Worm (Caenorhabditis elegans) whole organism, L2 larva: ENCODE data around the gene pqn-80.

Source experiments
- C34F6.9 ChIP-seq: fragments of 150-350 bp; optimal IDR thresholded peaks from 2 replicates; lab custom pipeline; 2014; ENCODE audit warnings: missing biosample characterization, missing genetic modification characterization
- F13H6.1 ChIP-seq: sonication (generic microtip); optimal IDR thresholded peaks from 2 replicates; lab custom pipeline; 2016; ENCODE audit warnings: missing genetic modification characterization, missing compliant biosample characterization
- R02D3.7 ChIP-seq: fragments of 150-350 bp; optimal IDR thresholded peaks from 2 replicates; lab custom pipeline; 2014; ENCODE audit warnings: missing biosample characterization, missing genetic modification characterization
- Y55F3AM.14 ChIP-seq: fragments of 200-800 bp; sonication (Bioruptor generic); optimal IDR thresholded peaks from 2 replicates; lab custom pipeline; 2018; ENCODE audit warnings: mild to moderate bottlenecking, missing genetic modification characterization, missing compliant biosample characterization
- ama-1 ChIP-seq: fragments of 150-350 bp; optimal IDR thresholded peaks from 2 replicates; lab custom pipeline; 2018; ENCODE audit warnings: inconsistent platforms
- blmp-1 ChIP-seq: sonication (generic microtip); optimal IDR thresholded peaks from 2 replicates; lab custom pipeline; 2017; ENCODE audit warnings: missing genetic modification characterization, mild to moderate bottlenecking, missing compliant biosample characterization, antibody characterized with exemption, moderate library complexity; ENCODE audit not compliant: insufficient read depth
- ceh-16 ChIP-seq: fragments of 150-350 bp; optimal IDR thresholded peaks from 2 replicates; lab custom pipeline; 2014; ENCODE audit warnings: missing biosample characterization, missing genetic modification characterization
- ceh-82 ChIP-seq: fragments of 150-350 bp; optimal IDR thresholded peaks from 2 replicates; lab custom pipeline; 2014; ENCODE audit warnings: missing biosample characterization, missing genetic modification characterization
- crh-2 ChIP-seq: sonication (generic microtip); optimal IDR thresholded peaks from 2 replicates; lab custom pipeline; 2017; ENCODE audit warnings: missing biosample characterization, missing genetic modification characterization
- dmd-4 ChIP-seq: sonication (generic microtip); optimal IDR thresholded peaks from 2 replicates; lab custom pipeline; 2017; ENCODE audit warnings: missing biosample characterization, missing genetic modification characterization
- egl-27 ChIP-seq: sonication (generic microtip); optimal IDR thresholded peaks from 3 replicates; lab custom pipeline; 2017; ENCODE audit warnings: missing biosample characterization, missing genetic modification reagents, missing genetic modification characterization
- elt-1 ChIP-seq: fragments of 150-350 bp; optimal IDR thresholded peaks from 2 replicates; lab custom pipeline; 2014; ENCODE audit warnings: missing biosample characterization, missing genetic modification characterization
- fos-1 ChIP-seq: fragments of 150-350 bp; optimal IDR thresholded peaks from 2 replicates; lab custom pipeline; 2014; ENCODE audit warnings: missing biosample characterization, missing genetic modification characterization
- gmeb-1 ChIP-seq: fragments of 150-350 bp; optimal IDR thresholded peaks from 2 replicates; lab custom pipeline; 2014; ENCODE audit warnings: missing biosample characterization, missing genetic modification characterization
- lin-11 ChIP-seq: fragments of 150-350 bp; sonication (generic microtip); optimal IDR thresholded peaks from 2 replicates; lab custom pipeline; 2014; ENCODE audit warnings: missing biosample characterization, missing genetic modification characterization, inconsistent platforms, mixed read lengths
- lin-13 ChIP-seq: fragments of 150-350 bp; optimal IDR thresholded peaks from 2 replicates; lab custom pipeline; 2014; ENCODE audit warnings: missing biosample characterization, missing genetic modification reagents, missing genetic modification characterization
- lsy-2 ChIP-seq, 2 experiments: fragments of 150-350 bp in 1 of 2; sonication (generic microtip) in 1 of 2; optimal IDR thresholded peaks; 2 replicates each; lab custom pipeline; 2014 to 2017; ENCODE audit warnings: missing biosample characterization in 2 of 2, missing genetic modification characterization in 2 of 2
- mab-5 ChIP-seq: fragments of 150-350 bp; optimal IDR thresholded peaks from 2 replicates; lab custom pipeline; 2014; ENCODE audit warnings: missing biosample characterization, missing genetic modification characterization
- mbf-1 ChIP-seq: sonication (generic microtip); optimal IDR thresholded peaks from 2 replicates; lab custom pipeline; 2017; ENCODE audit warnings: missing biosample characterization, missing genetic modification characterization
- mdl-1 ChIP-seq, 2 experiments: fragments of 150-350 bp in 1 of 2; sonication (generic microtip) in 1 of 2; optimal IDR thresholded peaks; 2 replicates each; lab custom pipeline; 2017; ENCODE audit warnings: missing biosample characterization in 2 of 2, missing genetic modification characterization in 2 of 2
- nhr-10 ChIP-seq: sonication (generic microtip); optimal IDR thresholded peaks from 2 replicates; lab custom pipeline; 2017; ENCODE audit warnings: missing biosample characterization, missing genetic modification characterization
- nhr-12 ChIP-seq: fragments of 150-350 bp; optimal IDR thresholded peaks from 2 replicates; lab custom pipeline; 2014; ENCODE audit warnings: missing biosample characterization, missing genetic modification characterization
- nhr-129 ChIP-seq: fragments of 150-350 bp; optimal IDR thresholded peaks from 2 replicates; lab custom pipeline; 2014; ENCODE audit warnings: missing biosample characterization, missing genetic modification characterization
- nhr-21 ChIP-seq: fragments of 150-350 bp; optimal IDR thresholded peaks from 2 replicates; lab custom pipeline; 2014; ENCODE audit warnings: missing biosample characterization, missing genetic modification characterization
- nhr-237 ChIP-seq: fragments of 150-350 bp; optimal IDR thresholded peaks from 2 replicates; lab custom pipeline; 2014; ENCODE audit warnings: missing biosample characterization, missing genetic modification characterization
- nhr-25 ChIP-seq: fragments of 150-350 bp; sonication (generic microtip); optimal IDR thresholded peaks from 3 replicates; lab custom pipeline; 2014; ENCODE audit warnings: missing biosample characterization, missing genetic modification characterization
- nhr-6 ChIP-seq: fragments of 150-350 bp; optimal IDR thresholded peaks from 2 replicates; lab custom pipeline; 2014; ENCODE audit warnings: missing biosample characterization, missing genetic modification characterization
- nhr-77 ChIP-seq: fragments of 150-350 bp; optimal IDR thresholded peaks from 2 replicates; lab custom pipeline; 2014; ENCODE audit warnings: missing biosample characterization, missing genetic modification characterization
- peb-1 ChIP-seq: fragments of 150-350 bp; optimal IDR thresholded peaks from 2 replicates; lab custom pipeline; 2014; ENCODE audit warnings: missing biosample characterization, missing genetic modification characterization
- sem-4 ChIP-seq: fragments of 150-350 bp; optimal IDR thresholded peaks from 2 replicates; lab custom pipeline; 2014; ENCODE audit warnings: missing biosample characterization, missing genetic modification reagents, missing genetic modification characterization
- sma-3 ChIP-seq: sonication (generic microtip); optimal IDR thresholded peaks from 2 replicates; lab custom pipeline; 2016; ENCODE audit warnings: missing genetic modification reagents, missing genetic modification characterization, missing compliant biosample characterization
- sma-9 ChIP-seq, 2 experiments: fragments of 150-350 bp in 1 of 2; sonication (generic microtip) in 1 of 2; optimal IDR thresholded peaks; 2 replicates each; lab custom pipeline; 2014 to 2016; ENCODE audit warnings: missing genetic modification characterization in 2 of 2, mild to moderate bottlenecking in 1 of 2, missing biosample characterization in 1 of 2, missing compliant biosample characterization in 1 of 2, missing genetic modification reagents in 1 of 2, moderate library complexity in 1 of 2
- snpc-4 ChIP-seq: fragments of 150-350 bp; optimal IDR thresholded peaks from 2 replicates; lab custom pipeline; 2014; ENCODE audit warnings: missing biosample characterization, missing genetic modification characterization
- unc-55 ChIP-seq: fragments of 150-350 bp; sonication (generic microtip); optimal IDR thresholded peaks from 3 replicates; lab custom pipeline; 2014; ENCODE audit warnings: missing biosample characterization, missing genetic modification reagents, missing genetic modification characterization
- unc-62 ChIP-seq: fragments of 150-350 bp; optimal IDR thresholded peaks from 2 replicates; lab custom pipeline; 2014; ENCODE audit warnings: missing biosample characterization, missing genetic modification reagents, missing genetic modification characterization
- zag-1 ChIP-seq: fragments of 150-350 bp; optimal IDR thresholded peaks from 2 replicates; lab custom pipeline; 2014; ENCODE audit warnings: missing biosample characterization, missing genetic modification characterization
- ztf-1 ChIP-seq: fragments of 200-800 bp; sonication (Bioruptor generic); conservative IDR thresholded peaks from 2 replicates; pipeline ENCODE4 v1.3.6; 2022; ENCODE audit warnings: missing genetic modification characterization, missing compliant biosample characterization
- ztf-4 ChIP-seq: fragments of 150-350 bp; optimal IDR thresholded peaks from 2 replicates; lab custom pipeline; 2014; ENCODE audit warnings: missing biosample characterization, missing genetic modification characterization

pqn-80 gene

DNA sequence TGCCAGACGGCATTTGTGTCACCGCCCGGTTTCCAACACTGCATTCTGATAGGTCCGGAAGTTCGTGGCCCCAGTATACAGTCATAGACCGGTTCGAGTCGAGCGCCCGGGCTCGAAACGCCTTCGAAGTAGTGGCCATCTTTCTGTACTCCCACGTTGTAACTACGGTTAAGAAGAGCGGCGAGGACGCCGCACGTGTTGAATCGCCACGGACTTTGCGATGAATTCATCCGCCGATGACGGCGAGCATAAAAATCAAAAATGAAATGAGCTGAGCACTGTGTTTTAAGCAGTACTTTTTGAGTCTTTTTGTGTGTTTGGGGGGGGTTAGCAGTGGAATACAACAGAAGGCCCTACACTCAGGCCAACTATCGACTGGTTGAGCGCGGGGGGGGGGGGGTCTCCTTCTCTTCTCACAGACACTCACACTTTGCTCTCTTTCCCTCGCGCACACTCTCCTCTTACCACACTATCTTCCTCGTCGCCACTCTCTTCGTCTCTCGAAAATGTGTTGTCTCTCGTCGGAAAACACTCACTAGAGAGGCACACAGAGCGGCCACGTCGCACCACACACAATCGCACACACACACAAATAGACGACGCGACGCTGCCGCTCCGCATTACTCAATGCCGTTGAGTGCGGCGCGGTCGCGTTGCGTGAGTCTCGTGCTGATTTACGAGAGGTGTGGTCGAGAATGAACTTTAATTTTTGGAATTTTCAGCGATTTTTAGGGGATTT, 18.0 kb upstream of the pqn-80 start, which contains the start of gene epc-1:
Gene epc-1, minus strand, starts transcription at position 367 of the 739 bp plus-strand sequence.
- TF ChIP-seq mab-5 (tag; lab: Kevin White, UChicago) (peak; percentile 79), peb-1 (no peak), unc-62 (peak; percentile 19), C34F6.9 (tag; lab: Kevin White, UChicago) (peak; percentile 97), blmp-1 (tag; lab: Kevin White, UChicago) (peak; percentile 48), nhr-10 (peak; percentile 57), snpc-4 (peak; percentile 39), sma-9 (GFP tag; optimal IDR thresholded peaks at IDR 0.05; lab: Kevin White, UChicago) (peak; percentile 92), sma-9 (tag; optimal IDR thresholded peaks at IDR 0.05; lab: Kevin White, UChicago) (no peak), nhr-129 (tag; lab: Kevin White, UChicago) (peak; percentile 95), elt-1 (no peak), lin-13 (GFP tag; lab: Kevin White, UChicago) (peak; percentile 85), ceh-16 (tag; lab: Kevin White, UChicago) (peak; percentile 79), ztf-4 (tag; lab: Kevin White, UChicago) (peak; percentile 76), fos-1 (peak; percentile 90), nhr-21 (tag; lab: Kevin White, UChicago) (peak; percentile 89), dmd-4 (tag; lab: Kevin White, UChicago) (no peak), nhr-12 (tag; lab: Kevin White, UChicago) (no peak), mdl-1 (tag; optimal IDR thresholded peaks at IDR 0.05; lab: Kevin White, UChicago) (peak; percentile 65 to 92), sem-4 (tag; lab: Kevin White, UChicago) (peak; percentile 95), nhr-77 (tag; lab: Kevin White, UChicago) (no peak), crh-2 (tag; lab: Kevin White, UChicago) (peak; percentile 99), F13H6.1 (tag; lab: Kevin White, UChicago) (peak; percentile 98), mbf-1 (tag; lab: Kevin White, UChicago) (no peak), lsy-2 (tag; optimal IDR thresholded peaks at IDR 0.05; lab: Kevin White, UChicago) (peak; percentile 77 to 90), nhr-237 (peak; percentile 0), sma-3 (peak; percentile 94), gmeb-1 (peak; percentile 80), R02D3.7 (tag; lab: Kevin White, UChicago) (no peak), egl-27 (tag; lab: Kevin White, UChicago) (peak; percentile 78), nhr-25 (peak; percentile 91), nhr-6 (peak; percentile 77), ztf-1 (no peak), lin-11 (peak; percentile 93), ceh-82 (tag; lab: Kevin White, UChicago) (peak; percentile 57), zag-1 (tag; lab: Kevin White, UChicago) (peak; percentile 84), Y55F3AM.14 (GFP tag; lab: Kevin White, UChicago) (peak; percentile 88), unc-55 (GFP tag; lab: Kevin White, UChicago) (peak; percentile 93), ama-1 (lab: Kevin White, UChicago) (peak; percentile 92)

DNA sequence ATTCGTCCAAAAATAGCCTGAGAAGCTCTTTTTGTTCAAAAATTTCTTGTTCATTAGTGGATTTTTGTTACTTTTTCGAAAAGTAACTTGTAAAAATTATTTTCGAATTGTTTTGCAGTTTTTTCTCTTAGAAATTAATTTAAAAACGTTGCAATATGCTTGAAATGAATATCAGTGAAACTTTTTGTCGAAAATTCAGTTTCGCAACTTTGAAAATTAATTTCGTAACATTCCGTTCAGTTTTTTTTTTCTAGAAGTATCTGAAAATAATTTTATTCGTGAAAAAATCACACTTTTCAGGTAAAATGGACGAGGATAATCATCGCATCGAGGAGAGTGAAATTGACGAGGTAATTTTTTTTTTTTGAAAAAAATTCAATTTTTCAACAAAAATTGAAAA, 17.4 kb upstream of the pqn-80 start, which contains the start of gene Y111B2A.12:
Gene Y111B2A.12, plus strand, starts transcription at position 301 of the 400 bp plus-strand sequence.
- no peak for TF ChIP-seq F13H6.1 (tag; lab: Kevin White, UChicago)

DNA sequence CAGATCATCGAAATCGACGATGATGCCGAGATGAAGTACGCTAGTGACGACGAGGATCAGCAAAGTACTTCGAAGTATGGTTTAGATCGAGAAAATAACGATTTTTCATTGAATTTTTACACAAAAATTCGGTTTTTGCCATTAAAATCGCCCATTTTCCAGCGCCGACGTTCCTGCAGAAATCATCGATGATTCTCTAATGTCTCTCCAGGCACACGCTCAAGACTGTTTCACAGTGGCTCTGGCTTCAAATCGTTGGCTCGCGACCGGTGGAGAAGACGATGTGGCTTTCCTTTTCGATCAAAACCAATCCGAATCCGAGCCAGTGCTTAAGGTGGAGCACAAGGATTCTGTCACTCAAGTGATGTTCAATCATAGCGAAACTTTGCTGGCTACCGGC, 17.0 kb upstream of the pqn-80 start:
- TF ChIP-seq ama-1 (lab: Kevin White, UChicago), result peak; percentile 26
- no peak for TF ChIP-seq egl-27 (tag; lab: Kevin White, UChicago)

DNA sequence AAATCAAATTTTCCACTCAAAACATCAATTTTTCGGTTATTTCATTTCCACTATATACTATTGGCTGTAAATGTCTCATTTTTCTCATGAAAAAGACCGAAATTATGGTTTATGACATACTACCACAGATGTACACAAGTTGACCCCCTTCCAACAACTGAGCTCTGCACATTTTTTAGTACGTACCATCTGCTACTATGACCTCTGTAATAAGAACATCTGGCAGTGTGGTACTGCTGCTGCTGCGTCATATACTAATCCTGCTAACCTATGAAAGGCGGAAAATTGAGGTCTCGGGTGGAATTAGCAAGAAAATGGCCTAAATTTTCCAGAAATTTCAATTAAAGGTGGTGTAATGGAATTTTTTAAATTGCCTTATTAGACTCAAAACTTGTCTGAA, 15.0 kb upstream of the pqn-80 start:
- no peak for TF ChIP-seq ceh-82 (tag; lab: Kevin White, UChicago)
- no peak for TF ChIP-seq Y55F3AM.14 (GFP tag; lab: Kevin White, UChicago)
- TF ChIP-seq nhr-10, result no peak
